Worm (Caenorhabditis elegans): Measurements from ENCODE around the gene srv-25.
A peak's percentile ranks its signal among the peaks of the same experiment; 100 is the strongest.
"Not testable (repeated sequence)": the region's sequence is repeated elsewhere in the genome, so short reads cannot be mapped to it uniquely, and the experiment has no call there.

srv-25 gene

DNA sequence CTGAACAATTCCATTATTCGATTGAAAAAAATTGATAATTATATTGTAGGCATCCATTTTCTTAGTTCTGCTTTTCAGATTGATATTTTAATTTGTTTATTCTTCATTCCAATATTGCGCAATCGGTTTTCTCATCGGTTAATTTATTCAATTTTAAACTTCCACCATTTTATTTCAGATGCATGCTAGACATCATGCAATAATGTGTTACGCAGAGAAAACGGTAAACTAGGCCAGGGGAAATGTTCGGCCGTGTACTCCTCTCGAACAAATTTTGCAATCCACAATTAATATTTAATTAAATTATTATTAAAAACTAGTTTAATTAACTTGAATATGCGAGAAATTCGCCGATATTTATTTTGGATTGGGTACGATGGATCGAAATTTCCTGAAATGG lies 18.1 kb upstream of the srv-25 start, which contains the start of gene Y73B6BL.29 (continued):
- TF ChIP-seq nfyb-1 (GFP tag; IDR thresholded peaks at IDR 0.05) (peak; percentile 63), snpc-4 (GFP tag; optimal IDR thresholded peaks at IDR 0.05) (peak; percentile 74), snpc-4 (tag; optimal IDR thresholded peaks at IDR 0.05) (peak; percentile 54 to 87 (median 78)), tlf-1 (GFP tag; optimal IDR thresholded peaks at IDR 0.05) (peak; percentile 69), attf-3 (GFP tag; conservative IDR thresholded peaks at IDR 0.05) (peak; percentile 53), Y79H2A.3 (GFP tag; conservative IDR thresholded peaks at IDR 0.05) (no peak), ztf-6 (GFP tag; IDR thresholded peaks at IDR 0.05) (0 out of 2 replicates have a peak, but pooled peaks have one; percentile 14), him-1 (tag; optimal IDR thresholded peaks at IDR 0.05) (peak; percentile 45), madf-10 (tag; optimal IDR thresholded peaks at IDR 0.05) (peak; percentile 72), atf-7 (tag; optimal IDR thresholded peaks at IDR 0.05) (peak; percentile 65), Y95B8A.8 (GFP tag; IDR thresholded peaks at IDR 0.05) (no peak), B0035.1 (tag; optimal IDR thresholded peaks at IDR 0.05) (peak; percentile 78), ztf-25 (GFP tag; IDR thresholded peaks at IDR 0.05) (peak; percentile 78), ztf-22 (GFP tag; optimal IDR thresholded peaks at IDR 0.05) (no peak), F55B11.4 (tag; optimal IDR thresholded peaks at IDR 0.05; ENCODE audit: borderline replicate concordance, insufficient read depth) (no peak), hmg-20 (GFP tag; IDR thresholded peaks at IDR 0.05) (peak; percentile 80), somi-1 (GFP tag; optimal IDR thresholded peaks at IDR 0.05) (peak; percentile 35), nhr-179 (tag; optimal IDR thresholded peaks at IDR 0.05) (no peak), nfya-1 (tag; optimal IDR thresholded peaks at IDR 0.05; ENCODE audit: borderline replicate concordance, insufficient read depth) (no peak), pbrm-1 (GFP tag; IDR thresholded peaks at IDR 0.05) (peak; percentile 53; the same call in 1 of the 2 replicates)

- TF ChIP-seq madf-8 (GFP tag; conservative IDR thresholded peaks at IDR 0.05) (0 out of 2 replicates have a peak, but pooled peaks have one; percentile 2), snpc-1.1 (tag; optimal IDR thresholded peaks at IDR 0.05; ENCODE audit: insufficient read depth) (peak; percentile 41), snpc-4 (GFP tag; optimal IDR thresholded peaks at IDR 0.05) (peak; percentile 8), snpc-4 (tag; optimal IDR thresholded peaks at IDR 0.05) (peak in 3 of 4 experiments; percentile 47 to 93 (median 85)), hmg-1.2 (GFP tag; IDR thresholded peaks at IDR 0.05) (peak; percentile 50), madf-6 (GFP tag; IDR thresholded peaks at IDR 0.05) (peak; percentile 51; the same call in 1 of the 2 replicates), ztf-6 (GFP tag; IDR thresholded peaks at IDR 0.05) (0 out of 2 replicates have a peak, but pooled peaks have one; percentile 8)
Observed at ce11 chrIV:6320267-6320977, 16.9 kb upstream of the srv-25 start.

DNA sequence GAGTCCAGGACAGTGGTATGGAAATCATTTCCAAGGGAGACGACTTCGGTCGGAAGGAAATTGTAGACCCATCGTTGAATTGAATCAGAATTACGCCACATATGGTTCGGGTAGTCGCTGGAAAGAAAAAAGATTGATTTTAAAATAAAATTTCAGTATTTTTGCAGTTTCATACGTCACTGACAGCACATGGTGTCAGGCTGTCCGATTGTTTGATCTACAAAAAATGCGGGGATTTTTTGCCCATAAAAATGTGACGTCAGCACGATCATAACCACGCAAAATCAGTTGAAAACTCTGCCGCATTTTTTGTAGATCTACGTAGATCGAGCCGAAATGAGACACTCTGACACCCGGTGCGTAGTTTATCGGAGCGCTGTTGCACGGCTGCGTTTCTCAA lies 13.8 kb upstream of the srv-25 start, which contains the start of gene Y73B6BL.12:
Gene Y73B6BL.12, minus strand, starts transcription at position 101 of the 400 bp plus-strand sequence.
- TF ChIP-seq ceh-79, hlh-12, die-1 (tag; optimal IDR thresholded peaks at IDR 0.05): not testable (repeated sequence)

ce11 chrIV:6307439-6307838 lies 3.9 kb upstream of the srv-25 start, which contains the start of gene csp-2:
Gene csp-2 (plus strand): TSS chrIV:6307739.
- TF ChIP-seq nfyb-1 (GFP tag; IDR thresholded peaks at IDR 0.05): no peak
- no peak for TF ChIP-seq Y95B8A.8 (GFP tag; IDR thresholded peaks at IDR 0.05)
- no peak for TF ChIP-seq hlh-26 (GFP tag; conservative IDR thresholded peaks at IDR 0.05)
- no peak for TF ChIP-seq pbrm-1 (GFP tag; IDR thresholded peaks at IDR 0.05)
- TF ChIP-seq aptf-2 (GFP tag; conservative IDR thresholded peaks at IDR 0.05): no peak
- no peak for TF ChIP-seq ccch-3 (GFP tag; optimal IDR thresholded peaks at IDR 0.05)
- no peak for TF ChIP-seq sptf-2 (GFP tag; optimal IDR thresholded peaks at IDR 0.05)
- no peak for TF ChIP-seq fkh-3 (tag; optimal IDR thresholded peaks at IDR 0.05)
- no peak for TF ChIP-seq ama-1 (optimal IDR thresholded peaks at IDR 0.05)
- TF ChIP-seq ama-1 (GFP tag; optimal IDR thresholded peaks at IDR 0.05): no peak
- no peak for TF ChIP-seq Y79H2A.3 (GFP tag; conservative IDR thresholded peaks at IDR 0.05)
- no peak for TF ChIP-seq mes-4 (tag; optimal IDR thresholded peaks at IDR 0.05)
- no peak for TF ChIP-seq zfh-2 (GFP tag; conservative IDR thresholded peaks at IDR 0.05)
- TF ChIP-seq lin-40 (tag; optimal IDR thresholded peaks at IDR 0.05): no peak
- no peak for TF ChIP-seq let-607 (tag; optimal IDR thresholded peaks at IDR 0.05)
- TF ChIP-seq attf-5 (GFP tag; optimal IDR thresholded peaks at IDR 0.05): no peak
- TF ChIP-seq F33H1.4 (GFP tag; IDR thresholded peaks at IDR 0.05): no peak
- TF ChIP-seq sdz-38 (tag; optimal IDR thresholded peaks at IDR 0.05): no peak
- TF ChIP-seq ekl-4 (GFP tag; IDR thresholded peaks at IDR 0.05): no peak
- TF ChIP-seq mcd-1 (GFP tag; IDR thresholded peaks at IDR 0.05): no peak

All from whole organism, young adult.